Fruit fly (Drosophila melanogaster) whole organism, embryonic: Measurements from ENCODE around the gene Hmr.

ENCODE experiments used
- Abd-B ChIP-seq: fragments of 200-800 bp; sonication (Bioruptor generic); optimal IDR thresholded peaks from 2 replicates; lab custom pipeline; 2018; ENCODE audit warnings: missing biosample characterization, mild to moderate bottlenecking, missing genetic modification characterization, moderate library complexity
- CG10431 ChIP-seq: fragments of 200-800 bp; sonication (Bioruptor generic); optimal IDR thresholded peaks from 3 replicates; lab custom pipeline; 2018; ENCODE audit warnings: missing biosample characterization, mild to moderate bottlenecking, missing genetic modification characterization
- CG11695 ChIP-seq: fragments of 200-800 bp; sonication (Bioruptor generic); IDR thresholded peaks from 3 replicates; pipeline ENCODE4 v1.3.6; 2022; ENCODE audit warnings: missing biosample characterization, missing genetic modification characterization
- CG12104 ChIP-seq: fragments of 200-800 bp; sonication (Bioruptor generic); optimal IDR thresholded peaks from 3 replicates; lab custom pipeline; 2016; ENCODE audit warnings: missing biosample characterization, missing genetic modification characterization
- CG15479 ChIP-seq: fragments of 200-800 bp; sonication (Bioruptor generic); optimal IDR thresholded peaks from 3 replicates; lab custom pipeline; 2019; ENCODE audit warnings: missing biosample characterization, mild to moderate bottlenecking, missing genetic modification characterization, moderate library complexity
- CG18599 ChIP-seq: fragments of 200-800 bp; sonication (Bioruptor generic); optimal IDR thresholded peaks from 3 replicates; lab custom pipeline; 2017; ENCODE audit warnings: missing biosample characterization, missing genetic modification characterization, mild to moderate bottlenecking, moderate library complexity, missing genetic modification reagents
- CG18764 ChIP-seq: fragments of 200-800 bp; sonication (Bioruptor generic); optimal IDR thresholded peaks from 3 replicates; lab custom pipeline; 2016; ENCODE audit warnings: missing biosample characterization, missing genetic modification characterization
- CG2129 ChIP-seq: fragments of 200-800 bp; sonication (Bioruptor generic); IDR thresholded peaks from 2 replicates; pipeline ENCODE4 v1.3.6; 2022; ENCODE audit warnings: missing biosample characterization, missing genetic modification characterization; ENCODE audit not compliant: partially characterized antibody
- CG31365 ChIP-seq: fragments of 200-800 bp; sonication (Bioruptor generic); optimal IDR thresholded peaks from 2 replicates; lab custom pipeline; 2018; ENCODE audit warnings: missing biosample characterization, mild to moderate bottlenecking, missing genetic modification characterization
- CG4820 ChIP-seq: fragments of 200-800 bp; sonication (Bioruptor generic); optimal IDR thresholded peaks from 3 replicates; lab custom pipeline; 2016; ENCODE audit warnings: missing biosample characterization, missing genetic modification characterization
- CG6854 ChIP-seq: fragments of 200-800 bp; sonication (Bioruptor generic); optimal IDR thresholded peaks from 3 replicates; lab custom pipeline; 2017; ENCODE audit warnings: missing biosample characterization, mild to moderate bottlenecking, missing genetic modification characterization
- CG7271 ChIP-seq: fragments of 200-800 bp; sonication (Bioruptor generic); optimal IDR thresholded peaks from 2 replicates; lab custom pipeline; 2018; ENCODE audit warnings: missing biosample characterization, mild to moderate bottlenecking, missing genetic modification characterization, moderate library complexity
- CG8290 ChIP-seq, 3 experiments: fragments of 200-800 bp; sonication (Bioruptor generic); optimal IDR thresholded peaks; 2 replicates each; lab custom pipeline; 2016 to 2019; ENCODE audit warnings: missing biosample characterization in 3 of 3, missing genetic modification characterization in 3 of 3, mild to moderate bottlenecking in 2 of 3, moderate library complexity in 1 of 3
- CG9817 ChIP-seq: fragments of 200-800 bp; sonication (Bioruptor generic); optimal IDR thresholded peaks from 2 replicates; lab custom pipeline; 2018; ENCODE audit warnings: missing biosample characterization, mild to moderate bottlenecking, missing genetic modification characterization, moderate library complexity
- Deaf1 ChIP-seq: fragments of 200-800 bp; optimal IDR thresholded peaks from 3 replicates; lab custom pipeline; 2019; ENCODE audit warnings: missing biosample characterization, mild to moderate bottlenecking, missing genetic modification characterization, moderate library complexity
- Dip2 ChIP-seq: fragments of 200-800 bp; sonication (Bioruptor generic); IDR thresholded peaks from 2 replicates; pipeline ENCODE4 v1.3.6; 2022; ENCODE audit warnings: missing biosample characterization, missing genetic modification characterization
- E2f2 ChIP-seq: fragments of 200-800 bp; sonication (Bioruptor generic); IDR thresholded peaks from 2 replicates; pipeline ENCODE4 v1.3.6; 2022; ENCODE audit warnings: missing biosample characterization, missing genetic modification characterization
- Gug ChIP-seq: fragments of 200-800 bp; sonication (Bioruptor generic); IDR thresholded peaks from 4 replicates; pipeline ENCODE4 v1.3.6; 2022; ENCODE audit warnings: missing biosample characterization, missing genetic modification characterization
- MESR4 ChIP-seq: fragments of 200-800 bp; sonication (Bioruptor generic); optimal IDR thresholded peaks from 2 replicates; lab custom pipeline; 2018; ENCODE audit warnings: missing biosample characterization, mild to moderate bottlenecking, missing genetic modification characterization, moderate library complexity
- Meics ChIP-seq: fragments of 200-800 bp; sonication (Bioruptor generic); optimal IDR thresholded peaks from 2 replicates; lab custom pipeline; 2017; ENCODE audit warnings: missing biosample characterization, mild to moderate bottlenecking, missing genetic modification characterization
- Nf-YA ChIP-seq: fragments of 200-800 bp; sonication (Bioruptor generic); IDR thresholded peaks from 2 replicates; pipeline ENCODE4 v1.3.6; 2022; ENCODE audit warnings: missing biosample characterization, missing genetic modification characterization
- Six4 ChIP-seq: fragments of 200-800 bp; sonication (Bioruptor generic); optimal IDR thresholded peaks from 2 replicates; lab custom pipeline; 2016; ENCODE audit warnings: missing biosample characterization, missing genetic modification characterization
- Sox100B ChIP-seq: fragments of 200-800 bp; sonication (Bioruptor generic); optimal IDR thresholded peaks from 3 replicates; lab custom pipeline; 2018; ENCODE audit warnings: missing biosample characterization, mild to moderate bottlenecking, missing genetic modification characterization
- abd-A ChIP-seq: fragments of 200-800 bp; sonication (Bioruptor generic); optimal IDR thresholded peaks from 3 replicates; lab custom pipeline; 2019; ENCODE audit warnings: missing biosample characterization, mild to moderate bottlenecking, missing genetic modification characterization, moderate library complexity
- bcd ChIP-seq: fragments of 200-800 bp; sonication (Bioruptor generic); optimal IDR thresholded peaks from 2 replicates; lab custom pipeline; 2017; ENCODE audit warnings: missing biosample characterization, mild to moderate bottlenecking, missing genetic modification characterization
- btn ChIP-seq: fragments of 200-800 bp; sonication (Bioruptor generic); optimal IDR thresholded peaks from 2 replicates; lab custom pipeline; 2016; ENCODE audit warnings: missing biosample characterization, missing genetic modification characterization
- cg ChIP-seq: fragments of 200-800 bp; sonication (Bioruptor generic); optimal IDR thresholded peaks from 3 replicates; lab custom pipeline; 2019; ENCODE audit warnings: missing biosample characterization, mild to moderate bottlenecking, missing genetic modification characterization, moderate library complexity
- ci ChIP-seq: fragments of 200-800 bp; sonication (Bioruptor generic); IDR thresholded peaks from 3 replicates; pipeline ENCODE4 v1.3.6; 2022; ENCODE audit warnings: missing biosample characterization, missing genetic modification characterization
- crol ChIP-seq: fragments of 200-800 bp; sonication (Bioruptor generic); IDR thresholded peaks from 2 replicates; pipeline ENCODE4 v1.3.6; 2022; ENCODE audit warnings: missing biosample characterization, missing genetic modification characterization
- hth ChIP-seq: fragments of >200 bp; optimal IDR thresholded peaks from 2 replicates; lab custom pipeline; 2017; ENCODE audit warnings: inconsistent platforms
- lbe ChIP-seq: fragments of 200-800 bp; sonication (Bioruptor generic); optimal IDR thresholded peaks from 2 replicates; lab custom pipeline; 2016; ENCODE audit warnings: missing biosample characterization, mild to moderate bottlenecking, missing genetic modification characterization
- lov ChIP-seq, 2 experiments: fragments of 200-800 bp in 1 of 2; fragments of >200 bp in 1 of 2; sonication (Bioruptor generic) in 1 of 2; IDR thresholded peaks in 1 of 2; optimal IDR thresholded peaks in 1 of 2; 2 replicates in 1 of 2; 3 replicates in 1 of 2; pipeline versions ENCODE4 v1.3.6 to Lab custom; 2017 to 2022; ENCODE audit warnings: missing biosample characterization in 1 of 2, missing genetic modification characterization in 1 of 2
- oc ChIP-seq: fragments of 200-800 bp; sonication (Bioruptor generic); optimal IDR thresholded peaks from 2 replicates; lab custom pipeline; 2018; ENCODE audit warnings: missing biosample characterization, mild to moderate bottlenecking, missing genetic modification characterization, moderate library complexity
- org-1 ChIP-seq: fragments of 200-800 bp; sonication (Bioruptor generic); optimal IDR thresholded peaks from 2 replicates; lab custom pipeline; 2017; ENCODE audit warnings: missing biosample characterization, missing genetic modification characterization
- rib ChIP-seq: fragments of 200-800 bp; sonication (Bioruptor generic); IDR thresholded peaks from 2 replicates; pipeline ENCODE4 v1.3.6; 2022; ENCODE audit warnings: missing biosample characterization, missing genetic modification characterization
- sd ChIP-seq: fragments of 200-800 bp; sonication (Bioruptor generic); optimal IDR thresholded peaks from 3 replicates; lab custom pipeline; 2018; ENCODE audit warnings: missing biosample characterization, mild to moderate bottlenecking, missing genetic modification characterization, moderate library complexity
- slbo ChIP-seq: fragments of 200-800 bp; sonication (Bioruptor generic); IDR thresholded peaks from 2 replicates; pipeline ENCODE4 v1.3.6; 2022; ENCODE audit warnings: missing biosample characterization, missing genetic modification characterization
- ssp ChIP-seq: fragments of 200-800 bp; sonication (Bioruptor generic); IDR thresholded peaks from 2 replicates; pipeline ENCODE4 v1.3.6; 2022; ENCODE audit warnings: missing biosample characterization, missing genetic modification characterization
- unc-4 ChIP-seq: fragments of 200-800 bp; sonication (Bioruptor generic); IDR thresholded peaks from 2 replicates; pipeline ENCODE4 v1.3.6; 2022; ENCODE audit warnings: missing biosample characterization, missing genetic modification characterization; ENCODE audit not compliant: partially characterized antibody
- vfl ChIP-seq: fragments of 200-800 bp; sonication (Bioruptor generic); optimal IDR thresholded peaks from 2 replicates; lab custom pipeline; 2016; ENCODE audit warnings: missing biosample characterization, missing genetic modification characterization
- zen ChIP-seq: fragments of 200-800 bp; sonication (Bioruptor generic); optimal IDR thresholded peaks from 3 replicates; lab custom pipeline; 2018; ENCODE audit warnings: missing biosample characterization, mild to moderate bottlenecking, missing genetic modification characterization, moderate library complexity
- zen2 ChIP-seq: fragments of 200-800 bp; sonication (Bioruptor generic); IDR thresholded peaks from 3 replicates; pipeline ENCODE4 v1.3.6; 2022; ENCODE audit warnings: missing biosample characterization, missing genetic modification characterization; ENCODE audit not compliant: partially characterized antibody
- zfh2 ChIP-seq: fragments of 200-800 bp; sonication (Bioruptor generic); optimal IDR thresholded peaks from 2 replicates; lab custom pipeline; 2016; ENCODE audit warnings: missing biosample characterization, missing genetic modification characterization

Gene Hmr

DNA sequence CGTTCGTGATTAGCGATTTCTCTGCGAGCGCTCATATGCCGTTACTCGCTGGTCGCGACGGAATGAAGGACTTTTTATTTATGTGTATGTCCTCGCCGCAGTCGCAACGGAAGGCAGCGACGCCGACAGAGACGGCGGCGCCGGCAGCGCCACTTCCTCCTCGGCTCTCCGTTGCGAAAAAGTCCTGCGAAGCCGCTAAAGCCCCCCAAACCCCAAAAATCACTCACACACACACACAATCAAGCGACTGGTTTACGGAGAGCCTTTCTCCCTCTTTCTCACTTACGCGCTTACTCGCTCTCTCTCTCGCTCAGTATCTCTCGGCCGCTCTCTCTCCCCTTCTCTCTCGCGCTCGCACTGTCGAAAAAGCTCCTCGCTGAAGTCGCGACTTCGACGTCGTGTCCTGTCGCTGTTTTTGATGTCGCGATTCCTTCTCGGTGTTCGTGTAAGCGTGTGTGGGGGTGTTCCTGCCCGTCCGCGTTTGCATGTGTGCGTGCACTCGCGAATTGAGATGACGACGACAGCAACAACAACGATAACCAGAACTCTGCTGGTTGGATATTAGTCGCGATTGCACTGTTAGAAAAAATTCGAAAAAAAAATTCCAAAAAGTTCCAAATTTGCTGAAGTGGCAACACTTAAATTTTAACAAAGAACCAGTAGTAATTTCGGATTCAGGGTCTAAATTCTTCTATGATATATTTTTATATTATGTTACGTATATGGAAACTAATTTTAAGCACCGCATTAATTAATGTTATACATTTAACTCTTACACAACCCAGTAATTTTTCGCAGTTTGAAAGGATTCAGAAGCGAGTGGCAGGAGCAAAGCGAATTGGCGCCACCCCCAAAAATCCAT lies 24.7 kb upstream of the Hmr start, which contains the start of gene CG43347 (continued):
- TF ChIP-seq Dip2 (GFP tag; lab: Robert Waterston, UW), result no peak
- TF ChIP-seq cg (GFP tag; lab: Kevin White, UChicago), result peak; percentile 41
- TF ChIP-seq CG31365, result peak; percentile 22
- no peak for TF ChIP-seq CG8290 (GFP tag; optimal IDR thresholded peaks at IDR 0.05; lab: Kevin White, UChicago)
- no peak for TF ChIP-seq CG8290 (tag; optimal IDR thresholded peaks at IDR 0.05; lab: Kevin White, UChicago)
- TF ChIP-seq bcd (GFP tag; lab: Kevin White, UChicago), result peak; percentile 66
- TF ChIP-seq CG7271 (tag; lab: Kevin White, UChicago), result no peak
- peak; percentile 43 for TF ChIP-seq abd-A (tag; lab: Kevin White, UChicago)
- TF ChIP-seq CG9817 (tag; lab: Kevin White, UChicago), result peak; percentile 55
- TF ChIP-seq E2f2 (GFP tag; lab: Robert Waterston, UW), result no peak
- TF ChIP-seq sd (tag; lab: Kevin White, UChicago), result peak; percentile 43
- no peak for TF ChIP-seq vfl (GFP tag; lab: Kevin White, UChicago)
- TF ChIP-seq CG18764 (GFP tag; lab: Kevin White, UChicago), result no peak
- TF ChIP-seq Nf-YA (GFP tag; lab: Robert Waterston, UW), result peak; percentile 20; the same call in 1 of the 2 replicates
- peak; percentile 74 for TF ChIP-seq CG6854
- TF ChIP-seq Six4 (GFP tag; lab: Kevin White, UChicago), result peak; percentile 16
- TF ChIP-seq zen2, result no peak
- no peak for TF ChIP-seq lov (optimal IDR thresholded peaks at IDR 0.05; lab: Kevin White, UChicago)
- TF ChIP-seq lov (GFP tag; IDR thresholded peaks at IDR 0.05; lab: Robert Waterston, UW), result no peak
- peak; percentile 58 for TF ChIP-seq Abd-B (GFP tag; lab: Kevin White, UChicago)
- no peak for TF ChIP-seq Sox100B (GFP tag; lab: Kevin White, UChicago)
- TF ChIP-seq CG12104, result peak; percentile 32
- no peak for TF ChIP-seq CG2129 (GFP tag; lab: Robert Waterston, UW)
- peak; percentile 85 for TF ChIP-seq Meics (GFP tag; lab: Kevin White, UChicago)
- peak; percentile 22 for TF ChIP-seq zfh2
- TF ChIP-seq slbo (GFP tag; lab: Robert Waterston, UW), result peak; percentile 62
- peak; percentile 63 for TF ChIP-seq crol
- peak; percentile 44; the same call in 1 of the 3 replicates for TF ChIP-seq ci
- no peak for TF ChIP-seq hth (lab: Kevin White, UChicago)
- TF ChIP-seq lbe (GFP tag; lab: Kevin White, UChicago), result no peak
- TF ChIP-seq oc (tag; lab: Kevin White, UChicago), result peak; percentile 30
- TF ChIP-seq MESR4 (GFP tag; lab: Kevin White, UChicago), result no peak
- no peak for TF ChIP-seq zen
- TF ChIP-seq ssp, result no peak
- TF ChIP-seq CG11695 (GFP tag; lab: Robert Waterston, UW), result peak; percentile 39; the same call in 1 of the 3 replicates
- peak; percentile 5 for TF ChIP-seq CG10431 (GFP tag; lab: Kevin White, UChicago)
- no peak for TF ChIP-seq Gug (GFP tag; lab: Robert Waterston, UW)
- TF ChIP-seq rib, result no peak
- TF ChIP-seq Deaf1 (tag; lab: Kevin White, UChicago), result peak; percentile 89
- TF ChIP-seq CG15479, result no peak
- peak; percentile 41 for TF ChIP-seq CG4820 (GFP tag; lab: Kevin White, UChicago)
- no peak for TF ChIP-seq btn (GFP tag; lab: Kevin White, UChicago)
- TF ChIP-seq unc-4 (GFP tag; lab: Robert Waterston, UW), result no peak
- TF ChIP-seq org-1 (GFP tag; lab: Kevin White, UChicago), result peak; percentile 69
- peak; percentile 92 for TF ChIP-seq CG18599 (GFP tag; lab: Kevin White, UChicago)
